Fruit fly (Drosophila melanogaster) whole organism, pupa: ENCODE data around the gene GlcAT-I.

Experiments used
- CG34367 ChIP-seq: fragments of 200-800 bp; sonication (Bioruptor generic); optimal IDR thresholded peaks from 2 replicates; lab custom pipeline; 2018; ENCODE audit warnings: missing biosample characterization, mild to moderate bottlenecking, missing genetic modification characterization
- Ets98B ChIP-seq: fragments of 200-800 bp; sonication (Bioruptor generic); IDR thresholded peaks from 2 replicates; pipeline ENCODE4 v1.3.6; 2022; ENCODE audit warnings: missing biosample characterization, missing genetic modification characterization

DNA sequence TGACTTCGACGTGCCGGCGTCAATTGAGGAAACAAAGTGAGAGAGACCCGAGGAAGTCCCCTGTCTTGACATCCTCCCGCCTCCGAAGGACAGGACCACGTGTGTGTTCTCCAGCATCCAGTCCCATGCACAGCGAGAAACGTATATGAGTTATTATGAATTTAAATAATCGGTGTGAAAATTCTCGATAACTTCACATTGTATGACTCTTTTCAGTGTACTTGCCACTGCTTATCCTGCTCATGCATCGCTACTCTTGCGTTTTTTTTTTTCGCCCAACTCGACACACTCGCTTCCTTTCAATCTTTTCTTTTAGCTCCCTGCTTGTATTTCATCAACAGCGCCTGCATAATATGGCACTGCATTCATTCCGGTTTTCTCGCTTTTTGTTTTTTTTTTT is 44.8 kb downstream of the GlcAT-I start:
- TF ChIP-seq CG34367 (tag; lab: Kevin White, UChicago) (peak; percentile 21), Ets98B (GFP tag; lab: Robert Waterston, UW) (no peak)
